Worm (Caenorhabditis elegans) whole organism, L2 larva: ENCODE results near the gene D2062.4.

Source experiments
- alr-1 ChIP-seq: fragments of 150-350 bp; optimal IDR thresholded peaks from 2 replicates; lab custom pipeline; 2014; ENCODE audit warnings: missing biosample characterization, missing genetic modification characterization
- skn-1 ChIP-seq: sonication (generic microtip); optimal IDR thresholded peaks from 2 replicates; lab custom pipeline; 2017; ENCODE audit warnings: missing biosample characterization, missing genetic modification characterization

DNA sequence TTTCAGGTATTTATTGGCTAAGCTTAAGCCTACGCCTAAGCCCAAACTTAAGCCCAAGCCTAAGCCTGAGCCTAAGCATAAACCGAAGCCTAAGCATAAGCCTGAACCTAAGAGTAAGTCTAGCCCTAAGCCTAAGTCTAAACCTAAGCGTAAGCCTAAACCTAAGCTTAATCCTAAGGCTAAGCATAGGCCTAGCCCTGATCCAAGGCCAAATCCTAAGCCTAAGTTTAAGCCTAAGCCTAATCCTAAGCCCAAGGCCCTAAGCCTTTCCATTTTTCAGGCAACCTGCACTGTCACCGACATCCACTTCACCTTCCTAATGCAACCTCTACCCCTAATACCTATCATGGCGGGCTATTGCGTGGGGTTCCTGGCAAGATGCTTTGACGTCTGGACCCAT, 12.2 kb upstream of the D2062.4 start:
- no peak for TF ChIP-seq skn-1 (tag; lab: Kevin White, UChicago)
- no peak for TF ChIP-seq alr-1 (tag; lab: Kevin White, UChicago)
